Fruit fly (Drosophila melanogaster) whole organism, wandering third instar larva: ENCODE results near the gene CG7884.

Experiments used
- Rel ChIP-seq, 2 experiments: fragments of 200-800 bp; sonication (Bioruptor generic) in 1 of 2; optimal IDR thresholded peaks; 2 replicates in 1 of 2; 3 replicates in 1 of 2; lab custom pipeline; 2016 to 2019; ENCODE audit warnings: mild to moderate bottlenecking in 2 of 2, missing biosample characterization in 2 of 2, missing genetic modification characterization in 2 of 2, moderate library complexity in 1 of 2
- psq ChIP-seq: fragments of 200-800 bp; sonication (Bioruptor generic); optimal IDR thresholded peaks from 3 replicates; lab custom pipeline; 2017; ENCODE audit warnings: missing biosample characterization, mild to moderate bottlenecking, missing genetic modification characterization, moderate library complexity

The CG7884 gene

DNA sequence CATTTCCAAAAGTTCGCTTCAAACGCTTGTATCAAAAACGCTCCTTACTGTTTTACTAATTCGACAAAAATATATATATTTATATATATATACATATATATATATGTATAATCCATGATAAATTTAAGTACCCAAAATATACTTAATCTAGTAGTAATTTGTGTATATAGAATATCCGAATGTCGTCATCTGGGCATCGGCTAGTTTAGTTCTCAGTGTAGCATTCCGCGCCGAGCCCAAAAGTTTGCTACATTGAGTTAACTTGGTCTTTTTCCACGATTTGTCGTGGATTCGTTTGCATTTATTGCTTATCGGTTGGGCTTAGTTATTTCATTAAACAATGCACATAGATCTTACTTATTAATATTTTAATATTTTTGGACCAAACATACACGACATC, 60.8 kb downstream of the CG7884 start (continued):
- peak; percentile 18 for TF ChIP-seq psq

- TF ChIP-seq psq (no peak), Rel (GFP tag; optimal IDR thresholded peaks at IDR 0.05; lab: Kevin White, UChicago) (no peak), Rel (tag; optimal IDR thresholded peaks at IDR 0.05; lab: Kevin White, UChicago) (peak; percentile 58)
Measured at dm6 chrX:19285441-19285840, 65.0 kb downstream of the CG7884 start.
